Worm (Caenorhabditis elegans) whole organism, young adult: ENCODE measurements around the gene ndc-80.

Experiments used
- F49E8.2 ChIP-seq: sonication (generic microtip); optimal IDR thresholded peaks from 3 replicates; lab custom pipeline; 2017; ENCODE audit warnings: missing genetic modification characterization, mild to moderate bottlenecking, missing compliant biosample characterization, antibody characterized with exemption, moderate library complexity; ENCODE audit not compliant: insufficient read depth
- ama-1 ChIP-seq, 3 experiments: fragments of 150-350 bp in 1 of 3; sonication (generic microtip) in 2 of 3; optimal IDR thresholded peaks; 2 replicates each; lab custom pipeline; 2014 to 2018; ENCODE audit warnings: missing biosample characterization in 2 of 3, missing genetic modification characterization in 2 of 3, missing genetic modification reagents in 2 of 3
- efl-1 ChIP-seq: fragments of 150-350 bp; optimal IDR thresholded peaks from 2 replicates; lab custom pipeline; 2014; ENCODE audit warnings: missing biosample characterization, missing genetic modification reagents, missing genetic modification characterization
- hmg-1.2 ChIP-seq: fragments of 200-800 bp; sonication (Bioruptor generic); IDR thresholded peaks from 2 replicates; pipeline ENCODE4 v1.3.6; 2022; ENCODE audit warnings: missing genetic modification reagents, missing genetic modification characterization, missing compliant biosample characterization
- lin-40 ChIP-seq: sonication (generic microtip); optimal IDR thresholded peaks from 2 replicates; lab custom pipeline; 2016; ENCODE audit warnings: missing genetic modification characterization, mild to moderate bottlenecking, missing compliant biosample characterization, missing genotype, missing genetic modification reagents
- madf-6 ChIP-seq: fragments of 200-800 bp; sonication (Bioruptor generic); IDR thresholded peaks from 2 replicates; pipeline ENCODE4 v1.3.6; 2022; ENCODE audit warnings: missing genetic modification reagents, missing genetic modification characterization, missing compliant biosample characterization
- nfya-1 ChIP-seq: sonication (generic microtip); optimal IDR thresholded peaks from 2 replicates; lab custom pipeline; 2017; ENCODE audit warnings: antibody characterized with exemption, missing compliant biosample characterization, missing genetic modification characterization, borderline replicate concordance; ENCODE audit not compliant: insufficient read depth
- unc-62 ChIP-seq: fragments of 150-350 bp; optimal IDR thresholded peaks from 2 replicates; lab custom pipeline; 2014; ENCODE audit warnings: missing biosample characterization, missing genetic modification reagents, missing genetic modification characterization
- ztf-6 ChIP-seq: fragments of 200-800 bp; sonication (Bioruptor generic); IDR thresholded peaks from 2 replicates; pipeline ENCODE4 v1.3.6; 2022; ENCODE audit warnings: missing genetic modification reagents, missing genetic modification characterization, missing compliant biosample characterization

ce11 chrIV:10046005-10046404 is 39.9 kb upstream of the ndc-80 start:
- TF ChIP-seq efl-1 (GFP tag; lab: Kevin White, UChicago): no peak
- no peak for TF ChIP-seq nfya-1 (tag; lab: Kevin White, UChicago)
- no peak for TF ChIP-seq hmg-1.2 (GFP tag; lab: Robert Waterston, UW)
- no peak for TF ChIP-seq ztf-6
- TF ChIP-seq madf-6: no peak
- TF ChIP-seq unc-62 (GFP tag; lab: Kevin White, UChicago): no peak
- TF ChIP-seq ama-1 (optimal IDR thresholded peaks at IDR 0.05; lab: Kevin White, UChicago): no peak
- TF ChIP-seq ama-1 (GFP tag; optimal IDR thresholded peaks at IDR 0.05; lab: Kevin White, UChicago): no peak
- TF ChIP-seq F49E8.2 (tag; lab: Kevin White, UChicago): no peak
- TF ChIP-seq lin-40 (tag; lab: Kevin White, UChicago): no peak
